Fruit fly (Drosophila melanogaster): ENCODE data around the gene Spt6.

DNA sequence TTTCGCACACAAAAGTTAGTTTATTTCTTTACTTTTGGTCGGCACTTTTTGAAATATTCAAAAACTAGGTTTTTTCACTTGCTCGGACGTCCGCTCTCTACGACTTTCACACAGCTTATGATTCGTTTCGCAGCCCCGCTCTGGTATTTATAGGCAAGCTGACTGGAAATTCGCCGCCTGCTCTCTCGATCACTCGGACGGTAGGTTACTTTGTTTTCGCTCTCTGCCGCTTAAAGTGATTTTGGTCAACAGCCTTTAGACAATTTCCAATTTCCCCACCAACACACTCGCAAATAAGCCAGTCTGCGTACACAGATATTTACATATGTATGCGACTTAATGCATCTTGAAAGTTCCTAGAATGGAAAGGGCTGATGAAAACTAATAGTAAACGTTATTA is 15.9 kb downstream of the Spt6 start, which contains the start of gene CG11700:
- no peak for TF ChIP-seq CG13204 (GFP tag; optimal IDR thresholded peaks at IDR 0.05)
- no peak for TF ChIP-seq CG34367 (tag; optimal IDR thresholded peaks at IDR 0.05)
- no peak for TF ChIP-seq fd96Ca (GFP tag; IDR thresholded peaks at IDR 0.05)
- no peak for TF ChIP-seq CG9948 (tag; optimal IDR thresholded peaks at IDR 0.05)

Measured in whole organism, pupa.